Worm (Caenorhabditis elegans) whole organism, late embryonic: ENCODE measurements around the gene pptr-1.

ENCODE experiments used
- Y22D7AL.16 ChIP-seq: sonication (generic microtip); optimal IDR thresholded peaks from 2 replicates; lab custom pipeline; 2016; ENCODE audit warnings: missing genetic modification characterization, missing compliant biosample characterization
- ahr-1 ChIP-seq: sonication (generic microtip); optimal IDR thresholded peaks from 2 replicates; lab custom pipeline; 2016; ENCODE audit warnings: missing genetic modification characterization, missing compliant biosample characterization
- ama-1 ChIP-seq: fragments of 150-350 bp; optimal IDR thresholded peaks from 2 replicates; lab custom pipeline; 2014
- ceh-9 ChIP-seq: sonication (generic microtip); optimal IDR thresholded peaks from 2 replicates; lab custom pipeline; 2016; ENCODE audit warnings: mild to moderate bottlenecking, missing genetic modification characterization, inconsistent platforms, missing compliant biosample characterization
- fkh-6 ChIP-seq: sonication (generic microtip); optimal IDR thresholded peaks from 2 replicates; lab custom pipeline; 2016; ENCODE audit warnings: missing genetic modification characterization, missing compliant biosample characterization
- pros-1 ChIP-seq: fragments of 150-350 bp; optimal IDR thresholded peaks from 2 replicates; lab custom pipeline; 2014; ENCODE audit warnings: missing biosample characterization, missing genetic modification reagents, missing genetic modification characterization
- unc-86 ChIP-seq: sonication (generic microtip); optimal IDR thresholded peaks from 2 replicates; lab custom pipeline; 2016; ENCODE audit warnings: missing genetic modification characterization, missing compliant biosample characterization

DNA sequence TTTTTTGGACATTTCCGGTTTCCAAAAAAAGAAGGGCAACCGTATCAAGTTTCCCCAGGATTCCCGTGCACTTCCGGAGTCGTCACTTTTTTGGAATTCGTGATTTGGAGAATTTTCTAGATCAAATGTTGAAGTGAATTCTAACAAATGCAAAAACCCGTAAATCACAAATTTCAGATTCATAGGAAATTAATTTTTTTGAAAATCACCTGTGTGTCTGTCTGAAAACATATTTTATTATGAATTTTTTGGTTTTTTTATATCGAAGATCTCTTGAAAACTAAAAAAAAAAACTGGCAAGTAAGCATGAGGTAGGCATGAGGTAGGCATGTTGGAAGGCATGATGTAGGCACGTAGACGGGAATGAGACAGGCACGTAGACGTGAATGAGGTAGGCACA, 7.3 kb upstream of the pptr-1 start:
- no peak for TF ChIP-seq fkh-6
- no peak for TF ChIP-seq pros-1
- TF ChIP-seq ceh-9 (tag; lab: Kevin White, UChicago): no peak
- no peak for TF ChIP-seq ahr-1 (tag; lab: Kevin White, UChicago)
- no peak for TF ChIP-seq ama-1 (lab: Kevin White, UChicago)
- TF ChIP-seq Y22D7AL.16: no peak
- no peak for TF ChIP-seq unc-86 (tag; lab: Kevin White, UChicago)
